Worm (Caenorhabditis elegans) whole organism, L1 larva: ENCODE results near the gene C16D9.9.

Experiments used
- C16A3.4 ChIP-seq: fragments of 150-350 bp; optimal IDR thresholded peaks from 2 replicates; lab custom pipeline; 2014; ENCODE audit warnings: missing biosample characterization, missing genetic modification characterization
- alr-1 ChIP-seq: fragments of 200-800 bp; sonication (Bioruptor generic); optimal IDR thresholded peaks from 2 replicates; lab custom pipeline; 2018; ENCODE audit warnings: borderline replicate concordance, mild to moderate bottlenecking, missing genetic modification characterization, missing compliant biosample characterization
- aly-2 ChIP-seq: fragments of 150-350 bp; optimal IDR thresholded peaks from 2 replicates; lab custom pipeline; 2014; ENCODE audit warnings: missing biosample characterization, missing genetic modification characterization
- ceh-8 ChIP-seq: fragments of 200-800 bp; sonication (Bioruptor generic); optimal IDR thresholded peaks from 2 replicates; lab custom pipeline; 2018; ENCODE audit warnings: mild to moderate bottlenecking, missing genetic modification characterization, moderate library complexity, missing compliant biosample characterization
- ceh-88 ChIP-seq: fragments of 200-800 bp; sonication (Bioruptor generic); IDR thresholded peaks from 2 replicates; pipeline ENCODE4 v1.3.6; 2022; ENCODE audit warnings: missing genetic modification characterization, missing compliant biosample characterization
- ceh-90 ChIP-seq: sonication (generic microtip); optimal IDR thresholded peaks from 2 replicates; lab custom pipeline; 2016; ENCODE audit warnings: missing genetic modification characterization, missing compliant biosample characterization
- efl-1 ChIP-seq, 4 experiments: fragments of 150-350 bp; optimal IDR thresholded peaks in 3 of 4; peaks in 1 of 4; 1 replicate in 1 of 4; 2 replicates in 3 of 4; lab custom pipeline; 2014; ENCODE audit warnings: missing biosample characterization in 2 of 4, missing genetic modification characterization in 2 of 4, missing genetic modification reagents in 2 of 4
- elt-2 ChIP-seq: sonication (generic microtip); optimal IDR thresholded peaks from 2 replicates; lab custom pipeline; 2016; ENCODE audit warnings: missing genetic modification characterization, mild to moderate bottlenecking, inconsistent platforms, missing compliant biosample characterization, missing genetic modification reagents
- elt-3 ChIP-seq, 6 experiments: fragments of 150-350 bp in 1 of 6; sonication (generic microtip); optimal IDR thresholded peaks; 2 replicates each; lab custom pipeline; 2017 to 2018; ENCODE audit warnings: missing biosample characterization in 6 of 6, missing genetic modification characterization in 6 of 6, inconsistent platforms in 1 of 6
- fkh-4 ChIP-seq: sonication (generic microtip); optimal IDR thresholded peaks from 2 replicates; lab custom pipeline; 2016; ENCODE audit warnings: missing compliant biosample characterization, missing genetic modification characterization, borderline replicate concordance
- fkh-8 ChIP-seq: sonication (generic microtip); optimal IDR thresholded peaks from 2 replicates; lab custom pipeline; 2016; ENCODE audit warnings: mild to moderate bottlenecking, missing genetic modification characterization, missing compliant biosample characterization
- fos-1 ChIP-seq: fragments of 150-350 bp; optimal IDR thresholded peaks from 2 replicates; lab custom pipeline; 2014; ENCODE audit warnings: missing biosample characterization, missing genetic modification characterization
- hpl-2 ChIP-seq: fragments of 150-350 bp; optimal IDR thresholded peaks from 2 replicates; lab custom pipeline; 2014; ENCODE audit warnings: missing biosample characterization, missing genetic modification reagents, missing genetic modification characterization
- irx-1 ChIP-seq: sonication (generic microtip); optimal IDR thresholded peaks from 2 replicates; lab custom pipeline; 2016; ENCODE audit warnings: missing genetic modification characterization, missing compliant biosample characterization
- jun-1 ChIP-seq: fragments of 150-350 bp; optimal IDR thresholded peaks from 2 replicates; lab custom pipeline; 2014; ENCODE audit warnings: missing biosample characterization, missing genetic modification reagents, missing genetic modification characterization
- lin-14 ChIP-seq: fragments of 200-800 bp; sonication (Bioruptor generic); optimal IDR thresholded peaks from 2 replicates; lab custom pipeline; 2018; ENCODE audit warnings: mild to moderate bottlenecking, missing genetic modification characterization, moderate library complexity, missing compliant biosample characterization
- lin-35 ChIP-seq, 2 experiments: fragments of 150-350 bp; optimal IDR thresholded peaks; 2 replicates each; lab custom pipeline; 2014; ENCODE audit warnings: missing biosample characterization in 2 of 2, missing genetic modification characterization in 2 of 2, missing genetic modification reagents in 2 of 2
- lin-39 ChIP-seq: fragments of 150-350 bp; optimal IDR thresholded peaks from 2 replicates; lab custom pipeline; 2014; ENCODE audit warnings: missing biosample characterization, missing genetic modification reagents, missing genetic modification characterization
- lsy-2 ChIP-seq, 2 experiments: fragments of 150-350 bp; optimal IDR thresholded peaks; 2 replicates each; lab custom pipeline; 2014; ENCODE audit warnings: missing biosample characterization in 2 of 2, missing genetic modification characterization in 2 of 2
- mab-9 ChIP-seq: fragments of 200-800 bp; sonication (Bioruptor generic); IDR thresholded peaks from 2 replicates; pipeline ENCODE4 v1.3.6; 2022; ENCODE audit warnings: missing genetic modification reagents, missing genetic modification characterization, missing compliant biosample characterization
- mdl-1 ChIP-seq, 2 experiments: fragments of 150-350 bp; optimal IDR thresholded peaks; 2 replicates each; lab custom pipeline; 2014 to 2017; ENCODE audit warnings: missing biosample characterization in 2 of 2, missing genetic modification characterization in 2 of 2, inconsistent platforms in 1 of 2
- mef-2 ChIP-seq: fragments of 150-350 bp; optimal IDR thresholded peaks from 2 replicates; lab custom pipeline; 2014; ENCODE audit warnings: missing biosample characterization, missing genetic modification characterization
- nhr-11 ChIP-seq: fragments of 150-350 bp; optimal IDR thresholded peaks from 2 replicates; lab custom pipeline; 2014; ENCODE audit warnings: missing biosample characterization, missing genetic modification characterization
- nhr-19 ChIP-seq: fragments of 200-800 bp; sonication (Bioruptor generic); conservative IDR thresholded peaks from 2 replicates; pipeline ENCODE4 v1.3.6; 2022; ENCODE audit warnings: missing genetic modification characterization, missing compliant biosample characterization
- nhr-20 ChIP-seq: sonication (generic microtip); optimal IDR thresholded peaks from 2 replicates; lab custom pipeline; 2016; ENCODE audit warnings: mild to moderate bottlenecking, missing genetic modification characterization, missing compliant biosample characterization
- nhr-47 ChIP-seq: sonication (generic microtip); optimal IDR thresholded peaks from 2 replicates; lab custom pipeline; 2016; ENCODE audit warnings: mild to moderate bottlenecking, missing genetic modification characterization, moderate library complexity, missing compliant biosample characterization
- nhr-71 ChIP-seq: sonication (generic microtip); optimal IDR thresholded peaks from 2 replicates; lab custom pipeline; 2016; ENCODE audit warnings: mild to moderate bottlenecking, missing genetic modification characterization, moderate library complexity, missing compliant biosample characterization
- nhr-77 ChIP-seq: fragments of 150-350 bp; optimal IDR thresholded peaks from 2 replicates; lab custom pipeline; 2014; ENCODE audit warnings: missing biosample characterization, missing genetic modification characterization
- nhr-85 ChIP-seq: sonication (generic microtip); peaks from one replicate; lab custom pipeline; 2016; ENCODE audit warnings: missing genetic modification characterization, inconsistent platforms, missing compliant biosample characterization
- nhr-90 ChIP-seq: sonication (generic microtip); optimal IDR thresholded peaks from 2 replicates; lab custom pipeline; 2016; ENCODE audit warnings: mild to moderate bottlenecking, missing genetic modification characterization, missing compliant biosample characterization; ENCODE audit not compliant: poor library complexity
- rnt-1 ChIP-seq: sonication (generic microtip); optimal IDR thresholded peaks from 2 replicates; lab custom pipeline; 2016; ENCODE audit warnings: mild to moderate bottlenecking, missing genetic modification characterization, moderate library complexity, missing compliant biosample characterization
- skn-1 ChIP-seq: fragments of 150-350 bp; optimal IDR thresholded peaks from 2 replicates; lab custom pipeline; 2014; ENCODE audit warnings: missing biosample characterization, missing genetic modification characterization
- snpc-4 ChIP-seq: fragments of 150-350 bp; optimal IDR thresholded peaks from 2 replicates; lab custom pipeline; 2014; ENCODE audit warnings: missing biosample characterization, missing genetic modification characterization
- snu-23 ChIP-seq: sonication (generic microtip); optimal IDR thresholded peaks from 2 replicates; lab custom pipeline; 2016; ENCODE audit warnings: missing genetic modification characterization, missing compliant biosample characterization
- sox-4 ChIP-seq: sonication (generic microtip); optimal IDR thresholded peaks from 2 replicates; lab custom pipeline; 2016; ENCODE audit warnings: missing genetic modification characterization, missing compliant biosample characterization
- sup-37 ChIP-seq: fragments of 200-800 bp; sonication (Bioruptor generic); optimal IDR thresholded peaks from 2 replicates; lab custom pipeline; 2018; ENCODE audit warnings: mild to moderate bottlenecking, missing genetic modification characterization, missing compliant biosample characterization
- tbx-2 ChIP-seq: sonication (generic microtip); optimal IDR thresholded peaks from 2 replicates; lab custom pipeline; 2016; ENCODE audit warnings: missing genetic modification characterization, missing compliant biosample characterization
- unc-30 ChIP-seq: sonication (generic microtip); optimal IDR thresholded peaks from 2 replicates; lab custom pipeline; 2017; ENCODE audit warnings: missing biosample characterization, missing genetic modification characterization
- unc-62 ChIP-seq: fragments of 150-350 bp; optimal IDR thresholded peaks from 2 replicates; lab custom pipeline; 2014; ENCODE audit warnings: missing biosample characterization, missing genetic modification reagents, missing genetic modification characterization
- unc-86 ChIP-seq: sonication (generic microtip); optimal IDR thresholded peaks from 2 replicates; lab custom pipeline; 2016; ENCODE audit warnings: missing genetic modification characterization, missing compliant biosample characterization
- zag-1 ChIP-seq: fragments of 150-350 bp; optimal IDR thresholded peaks from 2 replicates; lab custom pipeline; 2014; ENCODE audit warnings: missing biosample characterization, missing genetic modification characterization
- ztf-4 ChIP-seq: fragments of 150-350 bp; optimal IDR thresholded peaks from 2 replicates; lab custom pipeline; 2014; ENCODE audit warnings: missing biosample characterization, missing genetic modification characterization

C16D9.9 gene

DNA sequence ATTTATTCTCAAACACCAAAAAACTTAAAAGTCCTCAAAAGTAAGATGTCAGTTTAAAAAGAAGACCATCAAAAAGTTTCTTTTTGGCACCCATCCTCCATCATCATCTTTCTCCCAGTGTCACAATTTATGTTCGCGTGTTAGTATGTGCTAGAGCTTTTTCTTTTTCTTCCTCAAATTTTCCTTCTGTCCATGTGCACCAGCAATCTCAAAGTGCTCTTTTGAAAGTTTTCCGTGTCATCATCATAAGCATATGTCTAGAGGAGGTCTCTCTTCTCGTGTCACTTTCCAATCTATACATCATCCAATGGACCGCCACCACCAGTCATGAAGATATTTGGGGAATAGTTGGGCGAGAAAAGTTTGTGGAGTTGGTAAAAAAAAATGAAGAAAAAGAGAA is 13.0 kb upstream of the C16D9.9 start:
- TF ChIP-seq fkh-4 (tag; lab: Kevin White, UChicago) = no peak
- no peak for TF ChIP-seq alr-1 (tag; lab: Kevin White, UChicago)
- no peak for TF ChIP-seq nhr-77 (tag; lab: Kevin White, UChicago)
- TF ChIP-seq mab-9 (GFP tag; lab: Robert Waterston, UW) = 0 out of 2 replicates have a peak, but pooled peaks have one; percentile 14
- TF ChIP-seq ztf-4 (tag; lab: Kevin White, UChicago) = no peak
- no peak for TF ChIP-seq nhr-47 (tag; lab: Kevin White, UChicago)
- no peak for TF ChIP-seq sup-37 (GFP tag; lab: Kevin White, UChicago)
- TF ChIP-seq lin-14 (GFP tag; lab: Kevin White, UChicago) = peak; percentile 52
- no peak for TF ChIP-seq nhr-90
- no peak for TF ChIP-seq fos-1
- no peak for TF ChIP-seq nhr-11 (tag; lab: Kevin White, UChicago)
- TF ChIP-seq snpc-4 (tag; lab: Kevin White, UChicago) = no peak
- TF ChIP-seq unc-62 = no peak
- TF ChIP-seq ceh-88 (GFP tag; lab: Robert Waterston, UW) = no peak
- no peak for TF ChIP-seq fkh-8
- TF ChIP-seq unc-86 = no peak
- TF ChIP-seq, all 84 proteins: peak for 2

DNA sequence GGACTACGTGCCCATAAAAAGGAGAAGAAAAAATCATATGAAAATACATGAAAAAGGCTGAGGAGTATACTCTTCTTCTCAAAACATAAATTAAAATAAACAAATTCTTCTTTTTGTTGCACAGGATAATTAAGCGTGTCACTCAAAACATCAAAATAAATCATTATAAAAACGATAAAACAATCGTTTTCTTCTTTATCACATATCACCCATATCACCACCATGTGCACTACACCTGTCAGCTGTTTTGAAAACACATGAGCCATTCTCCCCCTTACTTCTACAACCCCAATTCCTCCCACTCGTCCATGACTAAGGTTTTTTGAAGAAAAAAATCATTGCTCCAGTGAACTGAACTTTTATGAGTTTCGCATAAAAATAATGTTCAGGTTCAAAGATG is 11.5 kb upstream of the C16D9.9 start:
- peak; percentile 75 for TF ChIP-seq rnt-1 (tag; lab: Kevin White, UChicago)
- peak; percentile 70 for TF ChIP-seq lin-14 (GFP tag; lab: Kevin White, UChicago)
- no peak for TF ChIP-seq nhr-85 (tag; lab: Kevin White, UChicago)
- no peak for TF ChIP-seq tbx-2 (tag; lab: Kevin White, UChicago)
- no peak for TF ChIP-seq hpl-2 (GFP tag; lab: Kevin White, UChicago)
- TF ChIP-seq snu-23 (GFP tag; lab: Kevin White, UChicago) = peak; percentile 21
- peak in 1 of 2 experiments; percentile 12 for TF ChIP-seq mdl-1 (tag; optimal IDR thresholded peaks at IDR 0.05; lab: Kevin White, UChicago)
- TF ChIP-seq elt-3 (tag; optimal IDR thresholded peaks at IDR 0.05; lab: Kevin White, UChicago) = no peak
- TF ChIP-seq efl-1 (optimal IDR thresholded peaks at IDR 0.05; lab: Kevin White, UChicago) = no peak
- TF ChIP-seq efl-1 (GFP tag; optimal IDR thresholded peaks at IDR 0.05 in 1 of 2; lab: Kevin White, UChicago) = no peak
- TF ChIP-seq lsy-2 (tag; optimal IDR thresholded peaks at IDR 0.05; lab: Kevin White, UChicago) = peak in 1 of 2 experiments; percentile 28
- no peak for TF ChIP-seq skn-1 (tag; lab: Kevin White, UChicago)
- peak; percentile 65 for TF ChIP-seq nhr-71 (tag; lab: Kevin White, UChicago)
- TF ChIP-seq nhr-20 (tag; lab: Kevin White, UChicago) = peak; percentile 6
- peak; percentile 36; the same call in 1 of the 2 replicates for TF ChIP-seq nhr-19 (GFP tag; lab: Robert Waterston, UW)
- TF ChIP-seq jun-1 (tag; lab: Kevin White, UChicago) = no peak
- no peak for TF ChIP-seq unc-30 (tag; lab: Kevin White, UChicago)
- no peak for TF ChIP-seq fkh-8
- TF ChIP-seq lin-39 (tag; lab: Kevin White, UChicago) = peak; percentile 68
- TF ChIP-seq sox-4 (tag; lab: Kevin White, UChicago) = no peak
- no peak for TF ChIP-seq aly-2
- TF ChIP-seq zag-1 (tag; lab: Kevin White, UChicago) = no peak
- TF ChIP-seq ceh-90 = no peak
- peak; percentile 12 for TF ChIP-seq snpc-4 (tag; lab: Kevin White, UChicago)
- TF ChIP-seq C16A3.4 (tag; lab: Kevin White, UChicago) = no peak
- no peak for TF ChIP-seq mef-2 (tag; lab: Kevin White, UChicago)
- TF ChIP-seq sup-37 (GFP tag; lab: Kevin White, UChicago) = no peak
- no peak for TF ChIP-seq fos-1

- TF ChIP-seq lin-35 (GFP tag; optimal IDR thresholded peaks at IDR 0.05; lab: Kevin White, UChicago) = no peak
- no peak for TF ChIP-seq ceh-8
- TF ChIP-seq efl-1 (optimal IDR thresholded peaks at IDR 0.05; lab: Kevin White, UChicago) = no peak
- peak in 1 of 2 experiments; percentile 41 for TF ChIP-seq efl-1 (GFP tag; optimal IDR thresholded peaks at IDR 0.05 in 1 of 2; lab: Kevin White, UChicago)
- no peak for TF ChIP-seq elt-2 (tag; lab: Kevin White, UChicago)
- peak; percentile 18 for TF ChIP-seq lin-14 (GFP tag; lab: Kevin White, UChicago)
- TF ChIP-seq irx-1 (tag; lab: Kevin White, UChicago) = no peak
Observed at ce11 chrV:8253946-8254345, 10.1 kb upstream of the C16D9.9 start.
